Worm (Caenorhabditis elegans): ENCODE measurements around the gene F10G7.9.

The F10G7.9 gene

DNA sequence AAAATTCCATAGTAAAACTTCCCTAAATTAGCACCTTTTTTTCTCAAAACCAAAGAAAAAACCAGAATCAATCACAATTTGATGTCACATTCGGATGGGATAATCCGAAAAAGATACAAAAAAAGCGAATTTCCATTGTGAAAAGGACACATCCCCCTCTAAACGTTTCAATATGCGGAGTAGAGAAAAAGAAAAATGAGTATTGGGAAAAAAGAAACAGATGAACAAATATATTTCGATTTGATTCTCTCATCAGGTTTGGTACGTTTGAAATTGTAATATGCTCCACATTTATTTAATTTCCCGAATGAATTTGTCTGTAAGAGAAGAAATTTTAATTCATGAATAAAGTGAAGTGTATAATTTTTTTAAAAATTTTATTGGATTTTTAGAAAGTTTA, 48.0 kb downstream of the F10G7.9 start:
- TF ChIP-seq tag-97 (GFP tag; IDR thresholded peaks at IDR 0.05) (no peak), lir-3 (tag; optimal IDR thresholded peaks at IDR 0.05) (no peak)

- TF ChIP-seq daf-16 (GFP tag; optimal IDR thresholded peaks at IDR 0.05) = no peak
- peak; percentile 83 for TF ChIP-seq daf-16 (tag; optimal IDR thresholded peaks at IDR 0.05)
- no peak for TF ChIP-seq jun-1 (tag; optimal IDR thresholded peaks at IDR 0.05)
Observed at ce11 chrII:4657370-4657769, 48.9 kb downstream of the F10G7.9 start.

DNA sequence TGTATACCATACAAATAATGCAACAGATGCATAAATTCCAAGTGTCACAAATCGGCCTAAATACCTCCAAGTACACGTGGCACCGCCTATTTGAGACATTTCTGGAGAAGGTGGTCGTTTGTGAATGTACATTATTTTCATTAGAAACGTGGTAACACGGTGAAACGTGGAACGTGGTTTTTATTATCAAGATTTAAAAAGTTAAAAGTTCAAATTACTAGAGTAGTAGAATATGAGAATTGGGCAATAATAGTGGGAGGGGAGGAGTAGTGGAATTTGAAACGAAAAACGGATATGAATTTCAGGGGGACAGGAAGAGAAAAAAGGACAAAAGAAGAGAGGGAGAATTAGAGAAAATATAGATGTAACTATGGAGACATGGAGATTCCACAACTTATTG, 50.5 kb downstream of the F10G7.9 start, which contains the start of gene fut-6:
Gene fut-6, minus strand, starts transcription at position 101 of the 400 bp plus-strand sequence.
- TF ChIP-seq dmd-8 (GFP tag; IDR thresholded peaks at IDR 0.05) (no peak), Y105C5A.15 (GFP tag; IDR thresholded peaks at IDR 0.05) (no peak), Y75B8A.6 (GFP tag; IDR thresholded peaks at IDR 0.05) (no peak), pha-4 (GFP tag; IDR thresholded peaks at IDR 0.05) (no peak), pha-4 (tag; optimal IDR thresholded peaks at IDR 0.05) (no peak), cey-2 (tag; optimal IDR thresholded peaks at IDR 0.05; ENCODE audit: borderline replicate concordance, insufficient read depth) (no peak), nhr-41 (GFP tag; IDR thresholded peaks at IDR 0.05) (no peak), zip-2 (tag; optimal IDR thresholded peaks at IDR 0.05) (no peak), ceh-62 (tag; optimal IDR thresholded peaks at IDR 0.05) (no peak), F37D6.2 (tag; optimal IDR thresholded peaks at IDR 0.05) (no peak), sdz-12 (GFP tag; optimal IDR thresholded peaks at IDR 0.05) (no peak), lin-1 (GFP tag; IDR thresholded peaks at IDR 0.05) (no peak), lim-7 (GFP tag; IDR thresholded peaks at IDR 0.05) (no peak), unc-130 (GFP tag; optimal IDR thresholded peaks at IDR 0.05) (no peak)

Data from whole organism, L4 larva.